Fruit fly (Drosophila melanogaster) Kc167 (cell line): ENCODE data around the gene Ns1.

Experiments
- Myc ChIP-seq: fragments of >200 bp; optimal IDR thresholded peaks from 2 replicates; lab custom pipeline; 2017; ENCODE audit warnings: missing external identifiers
- Sin3A ChIP-seq: fragments of >200 bp; optimal IDR thresholded peaks from 2 replicates; lab custom pipeline; 2018; ENCODE audit warnings: missing external identifiers
- h ChIP-seq: fragments of >200 bp; optimal IDR thresholded peaks from 3 replicates; lab custom pipeline; 2018; ENCODE audit warnings: missing external identifiers
- psq ChIP-seq: fragments of >200 bp; optimal IDR thresholded peaks from 2 replicates; lab custom pipeline; 2017; ENCODE audit warnings: missing external identifiers
- ttk ChIP-seq: sonication (Bioruptor generic); optimal IDR thresholded peaks from 2 replicates; lab custom pipeline; 2017; ENCODE audit warnings: missing external identifiers

dm6 chr3R:17116231-17116630, 43.8 kb upstream of the Ns1 start:
- TF ChIP-seq psq (lab: Kevin White, UChicago) = no peak
- TF ChIP-seq h (lab: Kevin White, UChicago) = no peak
- no peak for TF ChIP-seq Sin3A
- no peak for TF ChIP-seq Myc (lab: Kevin White, UChicago)
- no peak for TF ChIP-seq ttk (lab: Kevin White, UChicago)
